Fruit fly (Drosophila melanogaster) Kc167 (cell line): ENCODE results near the gene CG11089.

Source experiments
- Sin3A ChIP-seq: fragments of >200 bp; optimal IDR thresholded peaks from 2 replicates; lab custom pipeline; 2018; ENCODE audit warnings: missing external identifiers
- h ChIP-seq: fragments of >200 bp; optimal IDR thresholded peaks from 3 replicates; lab custom pipeline; 2018; ENCODE audit warnings: missing external identifiers
- insv ChIP-seq: fragments of >200 bp; optimal IDR thresholded peaks from 3 replicates; lab custom pipeline; 2018; ENCODE audit warnings: missing external identifiers
- psq ChIP-seq: fragments of >200 bp; optimal IDR thresholded peaks from 2 replicates; lab custom pipeline; 2017; ENCODE audit warnings: missing external identifiers

- TF ChIP-seq insv (lab: Kevin White, UChicago) = no peak
- TF ChIP-seq h = no peak
- no peak for TF ChIP-seq Sin3A (lab: Kevin White, UChicago)
- no peak for TF ChIP-seq psq
Observed at dm6 chr3R:24890919-24891318, 14.1 kb downstream of the CG11089 start.
